Worm (Caenorhabditis elegans) whole organism, midembryonic: Measurements from ENCODE around the gene F23D12.11.

Experiments
- T22C8.4 ChIP-seq: fragments of 200-800 bp; sonication (Bioruptor generic); IDR thresholded peaks from 2 replicates; pipeline ENCODE4 v1.3.6; 2022; ENCODE audit warnings: missing genetic modification characterization, missing compliant biosample characterization
- cog-1 ChIP-seq: sonication (generic microtip); optimal IDR thresholded peaks from 2 replicates; lab custom pipeline; 2016; ENCODE audit warnings: missing genetic modification characterization, missing compliant biosample characterization
- flt-1 ChIP-seq: fragments of 200-800 bp; sonication (Bioruptor generic); IDR thresholded peaks from 2 replicates; pipeline ENCODE4 v1.3.6; 2022; ENCODE audit warnings: missing genetic modification characterization, missing compliant biosample characterization
- klf-2 ChIP-seq: fragments of 200-800 bp; sonication (Bioruptor generic); conservative IDR thresholded peaks from 2 replicates; pipeline ENCODE4 v1.3.6; 2022; ENCODE audit warnings: missing genetic modification reagents, missing genetic modification characterization, missing compliant biosample characterization
- med-1 ChIP-seq: sonication (generic microtip); optimal IDR thresholded peaks from 2 replicates; lab custom pipeline; 2017; ENCODE audit warnings: missing genetic modification characterization, mild to moderate bottlenecking, missing compliant biosample characterization, antibody characterized with exemption, missing genetic modification reagents; ENCODE audit not compliant: insufficient read depth
- ref-1 ChIP-seq: fragments of 200-800 bp; sonication (Bioruptor generic); conservative IDR thresholded peaks from 2 replicates; pipeline ENCODE4 v1.3.6; 2022; ENCODE audit warnings: missing genetic modification reagents, missing genetic modification characterization, missing compliant biosample characterization
- tab-1 ChIP-seq: fragments of 200-800 bp; sonication (Bioruptor generic); IDR thresholded peaks from 2 replicates; pipeline ENCODE4 v1.3.6; 2022; ENCODE audit warnings: missing genetic modification characterization, missing compliant biosample characterization
- ztf-23 ChIP-seq: fragments of 200-800 bp; sonication (Bioruptor generic); IDR thresholded peaks from 2 replicates; pipeline ENCODE4 v1.3.6; 2022; ENCODE audit warnings: missing genetic modification reagents, missing genetic modification characterization, missing compliant biosample characterization
- ztf-29 ChIP-seq: fragments of 200-800 bp; sonication (Bioruptor generic); IDR thresholded peaks from 2 replicates; pipeline ENCODE4 v1.3.6; 2022; ENCODE audit warnings: missing genetic modification reagents, missing genetic modification characterization, missing compliant biosample characterization

DNA sequence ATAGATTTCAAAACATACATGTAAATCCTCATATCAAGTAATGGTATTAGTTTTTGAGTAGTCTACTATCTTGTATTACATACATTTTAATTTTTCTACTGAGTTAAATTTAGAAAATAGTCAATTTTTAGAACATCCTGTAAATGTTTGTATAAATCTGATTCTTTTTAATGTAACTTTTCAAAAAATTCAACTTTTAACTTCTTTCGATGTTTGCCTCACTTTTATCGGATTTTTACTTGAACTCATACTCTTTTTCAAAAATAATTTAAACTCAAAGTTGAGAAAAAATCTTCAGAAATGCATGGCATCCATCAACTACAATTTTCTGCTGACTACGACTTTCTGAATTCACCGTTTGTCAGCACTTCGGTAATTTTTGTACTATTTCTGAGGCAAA, 40.0 kb upstream of the F23D12.11 start, which contains the start of gene M163.7:
- TF ChIP-seq T22C8.4 (GFP tag; lab: Robert Waterston, UW), result no peak
- TF ChIP-seq cog-1 (tag; lab: Kevin White, UChicago), result no peak
- TF ChIP-seq med-1 (GFP tag; lab: Kevin White, UChicago), result no peak
- TF ChIP-seq ztf-29 (GFP tag; lab: Robert Waterston, UW), result no peak
- no peak for TF ChIP-seq ztf-23 (GFP tag; lab: Robert Waterston, UW)
- TF ChIP-seq ref-1 (GFP tag; lab: Robert Waterston, UW), result no peak
- no peak for TF ChIP-seq flt-1
- no peak for TF ChIP-seq klf-2 (GFP tag; lab: Robert Waterston, UW)
- no peak for TF ChIP-seq tab-1 (GFP tag; lab: Robert Waterston, UW)
